Fruit fly (Drosophila melanogaster) whole organism, embryonic: Measurements from ENCODE around the gene kin17.

Source experiments
- Adf1 ChIP-seq: fragments of 200-800 bp; sonication (Bioruptor generic); IDR thresholded peaks from 2 replicates; pipeline ENCODE4 v1.3.6; 2022; ENCODE audit warnings: missing biosample characterization, missing genetic modification characterization
- CG10267 ChIP-seq: fragments of 200-800 bp; sonication (Bioruptor generic); optimal IDR thresholded peaks from 2 replicates; lab custom pipeline; 2018; ENCODE audit warnings: missing biosample characterization, mild to moderate bottlenecking, missing genetic modification characterization, moderate library complexity
- CG10654 ChIP-seq: fragments of 200-800 bp; sonication (Bioruptor generic); optimal IDR thresholded peaks from 2 replicates; lab custom pipeline; 2016; ENCODE audit warnings: missing biosample characterization, missing genetic modification characterization
- CG13287 ChIP-seq: fragments of 200-800 bp; sonication (Bioruptor generic); IDR thresholded peaks from 2 replicates; pipeline ENCODE4 v1.3.6; 2022; ENCODE audit warnings: missing biosample characterization, missing genetic modification characterization; ENCODE audit not compliant: partially characterized antibody
- CG14014 ChIP-seq: fragments of 200-800 bp; sonication (Bioruptor generic); IDR thresholded peaks from 2 replicates; pipeline ENCODE4 v1.3.6; 2022; ENCODE audit warnings: missing biosample characterization, missing genetic modification characterization
- CG14860 ChIP-seq: fragments of 200-800 bp; sonication (Bioruptor generic); IDR thresholded peaks from 3 replicates; pipeline ENCODE4 v1.3.6; 2022; ENCODE audit warnings: missing biosample characterization, missing genetic modification characterization; ENCODE audit not compliant: partially characterized antibody
- CG17385 ChIP-seq: fragments of 200-800 bp; sonication (Bioruptor generic); optimal IDR thresholded peaks from 3 replicates; lab custom pipeline; 2018; ENCODE audit warnings: missing biosample characterization, mild to moderate bottlenecking, missing genetic modification characterization
- CG17568 ChIP-seq: fragments of 200-800 bp; sonication (Bioruptor generic); optimal IDR thresholded peaks from 2 replicates; lab custom pipeline; 2018; ENCODE audit warnings: missing biosample characterization, mild to moderate bottlenecking, missing genetic modification characterization, moderate library complexity
- CG17802 ChIP-seq: fragments of 200-800 bp; sonication (Bioruptor generic); optimal IDR thresholded peaks from 2 replicates; lab custom pipeline; 2018; ENCODE audit warnings: missing biosample characterization, mild to moderate bottlenecking, missing genetic modification characterization, moderate library complexity
- CG17829 ChIP-seq: fragments of 200-800 bp; optimal IDR thresholded peaks from 2 replicates; lab custom pipeline; 2019; ENCODE audit warnings: missing biosample characterization, mild to moderate bottlenecking, missing genetic modification characterization, moderate library complexity
- CG18619 ChIP-seq: fragments of 200-800 bp; sonication (Bioruptor generic); optimal IDR thresholded peaks from 3 replicates; lab custom pipeline; 2017; ENCODE audit warnings: missing biosample characterization, mild to moderate bottlenecking, missing genetic modification characterization
- CG31224 ChIP-seq: fragments of 200-800 bp; sonication (Bioruptor generic); IDR thresholded peaks from 2 replicates; pipeline ENCODE4 v1.3.6; 2022; ENCODE audit warnings: missing biosample characterization, missing genetic modification characterization
- CG31388 ChIP-seq: fragments of 200-800 bp; sonication (Bioruptor generic); optimal IDR thresholded peaks from 2 replicates; lab custom pipeline; 2016; ENCODE audit warnings: missing biosample characterization, missing genetic modification characterization
- CG3281 ChIP-seq: fragments of 200-800 bp; sonication (Bioruptor generic); optimal IDR thresholded peaks from 3 replicates; lab custom pipeline; 2017; ENCODE audit warnings: missing biosample characterization, mild to moderate bottlenecking, missing genetic modification characterization
- CG3995 ChIP-seq: fragments of 200-800 bp; sonication (Bioruptor generic); optimal IDR thresholded peaks from 3 replicates; lab custom pipeline; 2016; ENCODE audit warnings: missing biosample characterization, missing genetic modification characterization
- CG6854 ChIP-seq: fragments of 200-800 bp; sonication (Bioruptor generic); optimal IDR thresholded peaks from 3 replicates; lab custom pipeline; 2017; ENCODE audit warnings: missing biosample characterization, mild to moderate bottlenecking, missing genetic modification characterization
- CG7963 ChIP-seq: fragments of 200-800 bp; sonication (Bioruptor generic); IDR thresholded peaks from 3 replicates; pipeline ENCODE4 v1.3.6; 2022; ENCODE audit warnings: missing biosample characterization, missing genetic modification characterization; ENCODE audit not compliant: partially characterized antibody
- CG8765 ChIP-seq: fragments of 200-800 bp; sonication (Bioruptor generic); IDR thresholded peaks from 2 replicates; pipeline ENCODE4 v1.3.6; 2022; ENCODE audit warnings: missing biosample characterization, missing genetic modification characterization
- CG8944 ChIP-seq: fragments of 200-800 bp; sonication (Bioruptor generic); optimal IDR thresholded peaks from 3 replicates; lab custom pipeline; 2016; ENCODE audit warnings: missing biosample characterization, missing genetic modification characterization
- CG9797 ChIP-seq: fragments of 200-800 bp; sonication (Bioruptor generic); optimal IDR thresholded peaks from 3 replicates; lab custom pipeline; 2018; ENCODE audit warnings: missing biosample characterization, mild to moderate bottlenecking, missing genetic modification characterization
- D19B ChIP-seq: fragments of 200-800 bp; sonication (Bioruptor generic); optimal IDR thresholded peaks from 2 replicates; lab custom pipeline; 2017; ENCODE audit warnings: missing biosample characterization, mild to moderate bottlenecking, missing genetic modification characterization
- Fer2 ChIP-seq: fragments of 200-800 bp; sonication (Bioruptor generic); optimal IDR thresholded peaks from 2 replicates; lab custom pipeline; 2018; ENCODE audit warnings: missing biosample characterization, mild to moderate bottlenecking, missing genetic modification characterization, moderate library complexity
- HHEX ChIP-seq: fragments of 200-800 bp; sonication (Bioruptor generic); optimal IDR thresholded peaks from 3 replicates; lab custom pipeline; 2017; ENCODE audit warnings: missing biosample characterization, mild to moderate bottlenecking, missing genetic modification characterization, missing genetic modification reagents
- HLHmδ ChIP-seq: fragments of 200-800 bp; sonication (Bioruptor generic); optimal IDR thresholded peaks from 2 replicates; lab custom pipeline; 2018; ENCODE audit warnings: missing biosample characterization, mild to moderate bottlenecking, missing genetic modification characterization, moderate library complexity
- HmgZ ChIP-seq: fragments of 200-800 bp; sonication (Bioruptor generic); optimal IDR thresholded peaks from 2 replicates; lab custom pipeline; 2018; ENCODE audit warnings: missing biosample characterization, mild to moderate bottlenecking, missing genetic modification characterization
- Hsf ChIP-seq: fragments of 200-800 bp; sonication (Bioruptor generic); optimal IDR thresholded peaks from 3 replicates; lab custom pipeline; 2016; ENCODE audit warnings: missing biosample characterization, missing genetic modification characterization
- Jarid2 ChIP-seq: fragments of 200-800 bp; sonication (Bioruptor generic); optimal IDR thresholded peaks from 3 replicates; lab custom pipeline; 2017; ENCODE audit warnings: mild to moderate bottlenecking, missing biosample characterization, missing genetic modification reagents, missing genetic modification characterization
- NK7.1 ChIP-seq: fragments of 200-800 bp; sonication (Bioruptor generic); optimal IDR thresholded peaks from 3 replicates; lab custom pipeline; 2016; ENCODE audit warnings: missing biosample characterization, missing genetic modification characterization
- Oaz ChIP-seq: fragments of 200-800 bp; sonication (Bioruptor generic); IDR thresholded peaks from 2 replicates; pipeline ENCODE4 v1.3.6; 2022; ENCODE audit warnings: missing biosample characterization, missing genetic modification characterization
- YL-1 ChIP-seq: fragments of 200-800 bp; sonication (Bioruptor generic); optimal IDR thresholded peaks from 3 replicates; lab custom pipeline; 2017; ENCODE audit warnings: missing biosample characterization, mild to moderate bottlenecking, missing genetic modification characterization
- br ChIP-seq: fragments of >200 bp; optimal IDR thresholded peaks from 2 replicates; lab custom pipeline; 2017
- bsh ChIP-seq, 2 experiments: fragments of 200-800 bp; sonication (Bioruptor generic); optimal IDR thresholded peaks; 2 replicates each; lab custom pipeline; 2017 to 2018; ENCODE audit warnings: mild to moderate bottlenecking in 2 of 2, missing biosample characterization in 2 of 2, missing genetic modification characterization in 2 of 2, moderate library complexity in 1 of 2
- chn ChIP-seq: fragments of 200-800 bp; sonication (Bioruptor generic); optimal IDR thresholded peaks from 2 replicates; lab custom pipeline; 2016; ENCODE audit warnings: missing biosample characterization, missing genetic modification characterization
- crc ChIP-seq: fragments of 200-800 bp; sonication (Bioruptor generic); optimal IDR thresholded peaks from 2 replicates; lab custom pipeline; 2016; ENCODE audit warnings: missing biosample characterization, missing genetic modification characterization
- emc ChIP-seq: fragments of 200-800 bp; sonication (Bioruptor generic); optimal IDR thresholded peaks from 2 replicates; lab custom pipeline; 2016; ENCODE audit warnings: missing biosample characterization, missing genetic modification characterization
- fd3F ChIP-seq: fragments of 200-800 bp; sonication (Bioruptor generic); optimal IDR thresholded peaks from 2 replicates; lab custom pipeline; 2018; ENCODE audit warnings: missing biosample characterization, mild to moderate bottlenecking, missing genetic modification characterization, moderate library complexity
- fd96Cb ChIP-seq: fragments of 200-800 bp; sonication (Bioruptor generic); optimal IDR thresholded peaks from 2 replicates; lab custom pipeline; 2018; ENCODE audit warnings: missing biosample characterization, mild to moderate bottlenecking, missing genetic modification characterization, moderate library complexity
- kah ChIP-seq: fragments of 200-800 bp; sonication (Bioruptor generic); optimal IDR thresholded peaks from 2 replicates; lab custom pipeline; 2018; ENCODE audit warnings: missing biosample characterization, mild to moderate bottlenecking, missing genetic modification characterization
- lmd ChIP-seq: fragments of 200-800 bp; sonication (Bioruptor generic); IDR thresholded peaks from 2 replicates; pipeline ENCODE4 v1.3.6; 2022; ENCODE audit warnings: missing biosample characterization, missing genetic modification characterization
- lola ChIP-seq, 3 experiments: fragments of >200 bp in 2 of 3; fragments of 200-800 bp in 1 of 3; sonication (Bioruptor generic) in 1 of 3; optimal IDR thresholded peaks; 2 replicates each; lab custom pipeline; 2017 to 2019; ENCODE audit warnings: missing biosample characterization in 3 of 3, missing genetic modification characterization in 3 of 3, mild to moderate bottlenecking in 1 of 3, moderate library complexity in 1 of 3
- nerfin-1 ChIP-seq: fragments of 200-800 bp; sonication (Bioruptor generic); optimal IDR thresholded peaks from 3 replicates; lab custom pipeline; 2019; ENCODE audit warnings: missing biosample characterization, mild to moderate bottlenecking, missing genetic modification characterization, moderate library complexity
- pros ChIP-seq: fragments of 200-800 bp; sonication (Bioruptor generic); optimal IDR thresholded peaks from 3 replicates; lab custom pipeline; 2019; ENCODE audit warnings: missing biosample characterization, mild to moderate bottlenecking, missing genetic modification characterization, moderate library complexity
- pzg ChIP-seq: fragments of 200-800 bp; sonication (Bioruptor generic); optimal IDR thresholded peaks from 3 replicates; lab custom pipeline; 2018; ENCODE audit warnings: missing biosample characterization, mild to moderate bottlenecking, missing genetic modification characterization, moderate library complexity
- shn ChIP-seq: fragments of 200-800 bp; sonication (Bioruptor generic); optimal IDR thresholded peaks from 3 replicates; lab custom pipeline; 2016; ENCODE audit warnings: missing biosample characterization, missing genetic modification characterization
- slp2 ChIP-seq: fragments of 200-800 bp; sonication (Bioruptor generic); optimal IDR thresholded peaks from 2 replicates; lab custom pipeline; 2016; ENCODE audit warnings: missing biosample characterization, missing genetic modification characterization
- toy ChIP-seq: fragments of 200-800 bp; sonication (Bioruptor generic); IDR thresholded peaks from 2 replicates; pipeline ENCODE4 v1.3.6; 2022; ENCODE audit warnings: missing biosample characterization, missing genetic modification characterization
- zen ChIP-seq: fragments of 200-800 bp; sonication (Bioruptor generic); optimal IDR thresholded peaks from 3 replicates; lab custom pipeline; 2018; ENCODE audit warnings: missing biosample characterization, mild to moderate bottlenecking, missing genetic modification characterization, moderate library complexity

Gene kin17

dm6 chr3L:20398243-20399222, 41.9 kb downstream of the kin17 start (continued):
- TF ChIP-seq Fer2 (peak; percentile 50), slp2 (peak; percentile 57), CG3281 (peak; percentile 89), crc (peak; percentile 52), CG17568 (GFP tag; lab: Kevin White, UChicago) (peak; percentile 76), CG18619 (GFP tag; lab: Kevin White, UChicago) (peak; percentile 88), CG14860 (GFP tag; lab: Robert Waterston, UW) (no peak), CG31388 (GFP tag; lab: Kevin White, UChicago) (peak; percentile 67), Jarid2 (GFP tag; lab: Kevin White, UChicago) (peak; percentile 66), pzg (GFP tag; lab: Kevin White, UChicago) (no peak), CG13287 (GFP tag; lab: Robert Waterston, UW) (peak; percentile 18; the same call in 1 of the 2 replicates), br (lab: Kevin White, UChicago) (no peak), CG17829 (tag; lab: Kevin White, UChicago) (peak; percentile 81), toy (GFP tag; lab: Robert Waterston, UW) (no peak), NK7.1 (GFP tag; lab: Kevin White, UChicago) (peak; percentile 54), CG17385 (GFP tag; lab: Kevin White, UChicago) (peak; percentile 86), CG8944 (GFP tag; lab: Kevin White, UChicago) (peak; percentile 50), CG10654 (GFP tag; lab: Kevin White, UChicago) (peak; percentile 71), zen (tag; lab: Kevin White, UChicago) (peak; percentile 46), HmgZ (tag; lab: Kevin White, UChicago) (peak; percentile 74), Oaz (GFP tag; lab: Robert Waterston, UW) (peak; percentile 59), lmd (GFP tag; lab: Robert Waterston, UW) (peak; percentile 85), CG3995 (GFP tag; lab: Kevin White, UChicago) (peak; percentile 22), fd3F (GFP tag; lab: Kevin White, UChicago) (peak; percentile 86), chn (GFP tag; lab: Kevin White, UChicago) (peak; percentile 73), bsh (GFP tag; optimal IDR thresholded peaks at IDR 0.05; lab: Kevin White, UChicago) (peak; percentile 58 to 82), CG31224 (GFP tag; lab: Robert Waterston, UW) (peak; percentile 60), fd96Cb (tag; lab: Kevin White, UChicago) (peak; percentile 82), kah (GFP tag; lab: Kevin White, UChicago) (peak; percentile 93), CG7963 (GFP tag; lab: Robert Waterston, UW) (no peak), CG14014 (GFP tag; lab: Robert Waterston, UW) (peak; percentile 70), Hsf (GFP tag; lab: Kevin White, UChicago) (peak; percentile 86), pros (GFP tag; lab: Kevin White, UChicago) (no peak), emc (peak; percentile 39), YL-1 (GFP tag; lab: Kevin White, UChicago) (peak; percentile 31), nerfin-1 (peak; percentile 84), D19B (GFP tag; lab: Kevin White, UChicago) (peak; percentile 64), CG9797 (GFP tag; lab: Kevin White, UChicago) (peak; percentile 13), shn (GFP tag; lab: Kevin White, UChicago) (peak; percentile 59), CG10267 (tag; lab: Kevin White, UChicago) (peak; percentile 82), Adf1 (peak; percentile 32), CG8765 (GFP tag; lab: Robert Waterston, UW) (no peak), HLHmδ (GFP tag; lab: Kevin White, UChicago) (no peak), lola (GFP tag; optimal IDR thresholded peaks at IDR 0.05; lab: Kevin White, UChicago) (peak in 1 of 3 experiments; percentile 81), CG6854 (peak; percentile 87), HHEX (GFP tag; lab: Kevin White, UChicago) (peak; percentile 85), CG17802 (tag; lab: Kevin White, UChicago) (peak; percentile 56)
